Worm (Caenorhabditis elegans): Measurements from ENCODE around the gene sfa-1.
"Not testable (repeated sequence)": the region's sequence is repeated elsewhere in the genome, so short reads cannot be mapped to it uniquely, and the experiment has no call there.

- not testable (repeated sequence) for TF ChIP-seq klf-2 (GFP tag; conservative IDR thresholded peaks at IDR 0.05); T22C8.4 (GFP tag; IDR thresholded peaks at IDR 0.05); ztf-23 (GFP tag; IDR thresholded peaks at IDR 0.05); ztf-29 (GFP tag; IDR thresholded peaks at IDR 0.05); med-1 (GFP tag; optimal IDR thresholded peaks at IDR 0.05; ENCODE audit: insufficient read depth); cog-1 (tag; optimal IDR thresholded peaks at IDR 0.05)
These were observed 34.8 kb downstream of the sfa-1 start for ce11 chrIV:17076000-17076399.
